Fruit fly (Drosophila melanogaster) whole organism, adult: ENCODE results near the gene Ask1.
A peak's percentile ranks its signal among the peaks of the same experiment; 100 is the strongest.

ENCODE experiments used
- CG11617 ChIP-seq: fragments of 200-800 bp; sonication (Bioruptor generic); optimal IDR thresholded peaks from 2 replicates; lab custom pipeline; 2017; ENCODE audit warnings: mild to moderate bottlenecking, missing biosample characterization, missing genetic modification reagents, missing genetic modification characterization
- CG12768 ChIP-seq: fragments of 200-800 bp; sonication (Bioruptor generic); optimal IDR thresholded peaks from 2 replicates; lab custom pipeline; 2017; ENCODE audit warnings: missing biosample characterization, missing genetic modification characterization, mild to moderate bottlenecking, moderate library complexity, missing genetic modification reagents
- CG14711 ChIP-seq: fragments of 200-800 bp; sonication (Bioruptor generic); optimal IDR thresholded peaks from 2 replicates; lab custom pipeline; 2018; ENCODE audit warnings: missing biosample characterization, mild to moderate bottlenecking, missing genetic modification characterization, moderate library complexity
- CG1620 ChIP-seq: fragments of 200-800 bp; sonication (Bioruptor generic); optimal IDR thresholded peaks from 2 replicates; lab custom pipeline; 2016; ENCODE audit warnings: missing biosample characterization, missing genetic modification characterization
- CG33017 ChIP-seq: fragments of 200-800 bp; sonication (Bioruptor generic); optimal IDR thresholded peaks from 2 replicates; lab custom pipeline; 2018; ENCODE audit warnings: missing biosample characterization, mild to moderate bottlenecking, missing genetic modification characterization, moderate library complexity
- CG5204 ChIP-seq: fragments of 200-800 bp; sonication (Bioruptor generic); optimal IDR thresholded peaks from 2 replicates; lab custom pipeline; 2016; ENCODE audit warnings: missing biosample characterization, missing genetic modification characterization
- CG7045 ChIP-seq: fragments of 200-800 bp; sonication (Bioruptor generic); optimal IDR thresholded peaks from 2 replicates; lab custom pipeline; 2017; ENCODE audit warnings: missing biosample characterization, mild to moderate bottlenecking, missing genetic modification characterization
- CG7101 ChIP-seq: fragments of 200-800 bp; sonication (Bioruptor generic); optimal IDR thresholded peaks from 2 replicates; lab custom pipeline; 2018; ENCODE audit warnings: missing biosample characterization, mild to moderate bottlenecking, missing genetic modification characterization, moderate library complexity
- Clk ChIP-seq: fragments of 200-800 bp; sonication (Bioruptor generic); optimal IDR thresholded peaks from 2 replicates; lab custom pipeline; 2017; ENCODE audit warnings: missing biosample characterization, missing genetic modification characterization
- Crg-1 ChIP-seq: fragments of 200-800 bp; sonication (Bioruptor generic); optimal IDR thresholded peaks from 2 replicates; lab custom pipeline; 2016; ENCODE audit warnings: missing biosample characterization, missing genetic modification characterization
- Hr96 ChIP-seq: fragments of 200-800 bp; sonication (Bioruptor generic); optimal IDR thresholded peaks from 2 replicates; lab custom pipeline; 2016; ENCODE audit warnings: missing biosample characterization, missing genetic modification characterization
- Mnt ChIP-seq: fragments of 200-800 bp; sonication (Bioruptor generic); optimal IDR thresholded peaks from 2 replicates; lab custom pipeline; 2016; ENCODE audit warnings: missing biosample characterization, mild to moderate bottlenecking, missing genetic modification characterization
- bab1 ChIP-seq: fragments of 200-800 bp; sonication (Bioruptor generic); optimal IDR thresholded peaks from 3 replicates; lab custom pipeline; 2019; ENCODE audit warnings: missing biosample characterization, mild to moderate bottlenecking, missing genetic modification characterization, moderate library complexity
- cic ChIP-seq: fragments of 200-800 bp; sonication (Bioruptor generic); optimal IDR thresholded peaks from 2 replicates; lab custom pipeline; 2017; ENCODE audit warnings: missing biosample characterization, mild to moderate bottlenecking, missing genetic modification characterization, moderate library complexity
- cnc ChIP-seq, 2 experiments: fragments of >200 bp; optimal IDR thresholded peaks; 2 replicates each; lab custom pipeline; 2017
- kay ChIP-seq: fragments of 200-800 bp; sonication (Bioruptor generic); peaks from one replicate; lab custom pipeline; 2016; ENCODE audit warnings: missing biosample characterization, missing genetic modification characterization, borderline replicate concordance
- ovo ChIP-seq: fragments of 200-800 bp; sonication (Bioruptor generic); optimal IDR thresholded peaks from 2 replicates; lab custom pipeline; 2016; ENCODE audit warnings: missing biosample characterization, missing genetic modification characterization
- pad ChIP-seq: fragments of 200-800 bp; sonication (Bioruptor generic); optimal IDR thresholded peaks from 3 replicates; lab custom pipeline; 2017; ENCODE audit warnings: missing biosample characterization, missing genetic modification characterization, mild to moderate bottlenecking, moderate library complexity, missing genetic modification reagents
- tj ChIP-seq: fragments of 200-800 bp; sonication (Bioruptor generic); optimal IDR thresholded peaks from 3 replicates; lab custom pipeline; 2017; ENCODE audit warnings: missing biosample characterization, mild to moderate bottlenecking, missing genetic modification characterization, moderate library complexity
- toe ChIP-seq: fragments of 200-800 bp; sonication (Bioruptor generic); optimal IDR thresholded peaks from 2 replicates; lab custom pipeline; 2016; ENCODE audit warnings: missing biosample characterization, missing genetic modification characterization

Gene Ask1

dm6 chr3R:19908863-19909343 lies 29.4 kb downstream of the Ask1 start:
- TF ChIP-seq CG7045 (GFP tag; lab: Kevin White, UChicago) (no peak), CG7101 (peak; percentile 22), tj (GFP tag; lab: Kevin White, UChicago) (no peak), bab1 (GFP tag; lab: Kevin White, UChicago) (no peak), CG14711 (no peak), cnc (optimal IDR thresholded peaks at IDR 0.05; lab: Kevin White, UChicago) (no peak), CG5204 (GFP tag; lab: Kevin White, UChicago) (no peak), CG33017 (tag; lab: Kevin White, UChicago) (peak; percentile 20), Crg-1 (GFP tag; lab: Kevin White, UChicago) (peak; percentile 13), cic (GFP tag; lab: Kevin White, UChicago) (peak; percentile 87), pad (GFP tag; lab: Kevin White, UChicago) (peak; percentile 14), kay (GFP tag; lab: Kevin White, UChicago) (peak; percentile 85), CG12768 (GFP tag; lab: Kevin White, UChicago) (no peak), toe (GFP tag; lab: Kevin White, UChicago) (no peak), CG1620 (GFP tag; lab: Kevin White, UChicago) (peak; percentile 1), Clk (no peak), Mnt (peak; percentile 20), Hr96 (GFP tag; lab: Kevin White, UChicago) (no peak), ovo (GFP tag; lab: Kevin White, UChicago) (no peak), CG11617 (GFP tag; lab: Kevin White, UChicago) (peak; percentile 29)

dm6 chr3R:19909541-19910182 lies 30.1 kb downstream of the Ask1 start:
- TF ChIP-seq Clk (no peak), CG5204 (GFP tag; lab: Kevin White, UChicago) (no peak), kay (GFP tag; lab: Kevin White, UChicago) (no peak), cnc (optimal IDR thresholded peaks at IDR 0.05; lab: Kevin White, UChicago) (no peak), CG11617 (GFP tag; lab: Kevin White, UChicago) (no peak), Mnt (no peak), ovo (GFP tag; lab: Kevin White, UChicago) (no peak), Hr96 (GFP tag; lab: Kevin White, UChicago) (no peak), tj (GFP tag; lab: Kevin White, UChicago) (no peak)

DNA sequence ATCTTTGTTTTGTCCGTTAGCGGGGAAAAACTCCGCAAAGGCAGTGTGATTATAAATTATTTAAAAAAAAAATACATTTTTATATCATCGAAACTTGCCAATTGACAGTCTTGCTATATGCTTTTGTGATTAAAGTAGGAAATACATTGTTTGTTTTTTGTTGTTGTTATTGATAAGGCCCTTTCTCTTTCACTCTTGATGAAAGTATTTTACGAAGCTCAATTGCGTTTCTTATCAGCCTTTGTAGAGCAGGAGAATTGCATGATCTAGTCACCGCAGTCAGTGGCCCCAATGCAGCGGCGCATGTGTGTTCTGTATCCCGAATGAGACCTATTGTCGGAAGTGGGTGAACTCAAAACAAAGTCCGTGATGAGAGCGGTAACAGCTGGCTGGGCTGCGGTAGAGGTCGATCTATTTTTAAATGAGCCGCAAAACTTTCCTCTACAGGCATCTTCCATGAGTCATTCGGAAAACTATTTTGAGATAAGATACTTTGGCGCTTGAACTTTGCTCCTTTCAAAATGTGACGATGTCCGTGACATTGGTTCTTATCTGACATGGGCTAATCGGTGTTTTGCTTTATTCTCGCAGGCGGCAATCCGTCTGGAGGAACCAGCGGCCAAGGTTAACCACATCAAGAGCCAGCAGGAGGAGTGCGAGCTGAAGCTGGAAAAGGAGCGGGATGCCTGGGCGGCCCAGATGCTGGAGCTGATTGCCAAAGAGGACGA lies 30.9 kb downstream of the Ask1 start:
- TF ChIP-seq bab1 (GFP tag; lab: Kevin White, UChicago) (no peak), tj (GFP tag; lab: Kevin White, UChicago) (no peak), cnc (optimal IDR thresholded peaks at IDR 0.05; lab: Kevin White, UChicago) (no peak), Clk (no peak), Hr96 (GFP tag; lab: Kevin White, UChicago) (no peak), ovo (GFP tag; lab: Kevin White, UChicago) (no peak), cic (GFP tag; lab: Kevin White, UChicago) (peak; percentile 73), CG33017 (tag; lab: Kevin White, UChicago) (no peak), Mnt (peak; percentile 3), Crg-1 (GFP tag; lab: Kevin White, UChicago) (no peak), CG11617 (GFP tag; lab: Kevin White, UChicago) (no peak), CG7045 (GFP tag; lab: Kevin White, UChicago) (no peak), CG7101 (no peak), CG5204 (GFP tag; lab: Kevin White, UChicago) (no peak), kay (GFP tag; lab: Kevin White, UChicago) (peak; percentile 87), toe (GFP tag; lab: Kevin White, UChicago) (no peak), CG14711 (no peak), CG1620 (GFP tag; lab: Kevin White, UChicago) (no peak), pad (GFP tag; lab: Kevin White, UChicago) (no peak), CG12768 (GFP tag; lab: Kevin White, UChicago) (no peak)

DNA sequence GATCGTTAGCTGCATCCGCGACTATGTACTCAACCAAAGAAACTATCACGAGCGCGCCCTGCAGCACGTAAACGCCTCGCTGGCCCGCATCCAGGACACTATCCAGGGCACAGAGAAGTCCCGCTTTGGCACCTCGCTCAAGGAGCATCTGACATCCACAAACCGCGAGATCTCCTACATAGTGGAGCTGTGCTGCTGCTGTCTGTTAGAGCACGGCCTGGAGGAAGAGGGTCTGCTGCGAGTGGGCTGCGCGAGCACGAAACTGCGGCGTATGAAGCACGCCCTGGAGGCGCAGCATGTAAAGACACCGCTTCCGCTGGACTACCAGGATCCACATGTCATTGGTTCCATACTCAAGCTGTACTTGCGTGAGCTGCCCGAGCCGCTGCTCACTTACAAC lies 31.5 kb downstream of the Ask1 start:
- TF ChIP-seq cic (GFP tag; lab: Kevin White, UChicago) (no peak), pad (GFP tag; lab: Kevin White, UChicago) (no peak), Clk (no peak), CG7045 (GFP tag; lab: Kevin White, UChicago) (no peak), CG12768 (GFP tag; lab: Kevin White, UChicago) (no peak), ovo (GFP tag; lab: Kevin White, UChicago) (no peak), Crg-1 (GFP tag; lab: Kevin White, UChicago) (no peak), cnc (optimal IDR thresholded peaks at IDR 0.05; lab: Kevin White, UChicago) (no peak), CG11617 (GFP tag; lab: Kevin White, UChicago) (no peak), CG1620 (GFP tag; lab: Kevin White, UChicago) (no peak), bab1 (GFP tag; lab: Kevin White, UChicago) (no peak), CG7101 (no peak), CG5204 (GFP tag; lab: Kevin White, UChicago) (no peak), kay (GFP tag; lab: Kevin White, UChicago) (no peak), Hr96 (GFP tag; lab: Kevin White, UChicago) (no peak), tj (GFP tag; lab: Kevin White, UChicago) (no peak)

DNA sequence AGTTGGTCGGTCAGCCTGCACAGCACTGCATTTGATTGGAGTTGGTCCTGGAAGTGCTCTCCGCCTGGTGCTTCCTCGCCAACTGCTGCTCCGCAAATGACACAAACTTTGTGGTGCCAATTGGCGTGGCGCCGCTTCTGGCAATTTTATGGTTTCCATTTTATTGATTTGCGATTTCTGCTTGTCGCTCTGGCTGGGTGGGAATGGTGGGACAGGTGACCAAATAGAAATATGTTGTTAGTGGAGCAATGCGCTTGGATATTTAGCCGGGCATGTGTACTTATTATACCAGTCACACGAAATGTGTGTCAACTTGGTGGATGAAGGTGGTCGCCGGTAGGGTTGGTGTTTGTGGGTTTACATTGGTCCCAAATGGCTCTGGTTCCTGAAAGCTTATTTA lies 35.8 kb downstream of the Ask1 start, which contains the start of the genes Xport-A and Xport-B:
Xport-A (minus strand) TSS at position 101 of the 400 bp plus-strand sequence.
Xport-B (minus strand) TSS at position 101 of the 400 bp plus-strand sequence.
- TF ChIP-seq CG11617 (GFP tag; lab: Kevin White, UChicago) (no peak), CG5204 (GFP tag; lab: Kevin White, UChicago) (no peak), CG12768 (GFP tag; lab: Kevin White, UChicago) (no peak), tj (GFP tag; lab: Kevin White, UChicago) (no peak), ovo (GFP tag; lab: Kevin White, UChicago) (no peak), cnc (optimal IDR thresholded peaks at IDR 0.05; lab: Kevin White, UChicago) (no peak), CG1620 (GFP tag; lab: Kevin White, UChicago) (no peak), Clk (no peak), Mnt (no peak), Crg-1 (GFP tag; lab: Kevin White, UChicago) (no peak), toe (GFP tag; lab: Kevin White, UChicago) (no peak), CG7045 (GFP tag; lab: Kevin White, UChicago) (no peak), Hr96 (GFP tag; lab: Kevin White, UChicago) (no peak), CG7101 (no peak), kay (GFP tag; lab: Kevin White, UChicago) (no peak), pad (GFP tag; lab: Kevin White, UChicago) (no peak), bab1 (GFP tag; lab: Kevin White, UChicago) (no peak), cic (GFP tag; lab: Kevin White, UChicago) (no peak)
